Worm (Caenorhabditis elegans): ENCODE measurements around the gene Y43C5B.2.

Gene Y43C5B.2

ce11 chrIV:10352243-10352642 lies at the start of gene Y43C5B.2:
Gene Y43C5B.2, minus strand, starts transcription at chrIV:10352343.
- TF ChIP-seq flt-1 (GFP tag; IDR thresholded peaks at IDR 0.05), result no peak
- no peak for TF ChIP-seq T22C8.4 (GFP tag; IDR thresholded peaks at IDR 0.05)
- TF ChIP-seq tab-1 (GFP tag; IDR thresholded peaks at IDR 0.05), result no peak
- no peak for TF ChIP-seq ztf-23 (GFP tag; IDR thresholded peaks at IDR 0.05)
- TF ChIP-seq cog-1 (tag; optimal IDR thresholded peaks at IDR 0.05), result no peak
- TF ChIP-seq med-1 (GFP tag; optimal IDR thresholded peaks at IDR 0.05; ENCODE audit: insufficient read depth), result no peak
- TF ChIP-seq ref-1 (GFP tag; conservative IDR thresholded peaks at IDR 0.05), result no peak
- TF ChIP-seq klf-2 (GFP tag; conservative IDR thresholded peaks at IDR 0.05), result no peak
- no peak for TF ChIP-seq ztf-29 (GFP tag; IDR thresholded peaks at IDR 0.05)

- no peak for TF ChIP-seq ztf-23 (GFP tag; IDR thresholded peaks at IDR 0.05)
- no peak for TF ChIP-seq ztf-29 (GFP tag; IDR thresholded peaks at IDR 0.05)
- TF ChIP-seq cog-1 (tag; optimal IDR thresholded peaks at IDR 0.05), result no peak
- no peak for TF ChIP-seq tab-1 (GFP tag; IDR thresholded peaks at IDR 0.05)
- no peak for TF ChIP-seq ref-1 (GFP tag; conservative IDR thresholded peaks at IDR 0.05)
- no peak for TF ChIP-seq flt-1 (GFP tag; IDR thresholded peaks at IDR 0.05)
- TF ChIP-seq med-1 (GFP tag; optimal IDR thresholded peaks at IDR 0.05; ENCODE audit: insufficient read depth), result no peak
- TF ChIP-seq klf-2 (GFP tag; conservative IDR thresholded peaks at IDR 0.05), result no peak
- no peak for TF ChIP-seq T22C8.4 (GFP tag; IDR thresholded peaks at IDR 0.05)
Observed at ce11 chrIV:10398244-10398643, 46.1 kb upstream of the Y43C5B.2 start.

- no peak for TF ChIP-seq ztf-23 (GFP tag; IDR thresholded peaks at IDR 0.05)
- no peak for TF ChIP-seq tab-1 (GFP tag; IDR thresholded peaks at IDR 0.05)
- TF ChIP-seq klf-2 (GFP tag; conservative IDR thresholded peaks at IDR 0.05), result no peak
- TF ChIP-seq cog-1 (tag; optimal IDR thresholded peaks at IDR 0.05), result no peak
- TF ChIP-seq T22C8.4 (GFP tag; IDR thresholded peaks at IDR 0.05), result no peak
Observed at ce11 chrIV:10396827-10397226, 44.7 kb upstream of the Y43C5B.2 start.

- TF ChIP-seq klf-2 (GFP tag; conservative IDR thresholded peaks at IDR 0.05) (no peak), ztf-29 (GFP tag; IDR thresholded peaks at IDR 0.05) (no peak)
Observed at ce11 chrIV:10394858-10395257, 42.7 kb upstream of the Y43C5B.2 start, which contains the start of gene R10H10.4. Gene R10H10.4, minus strand, starts transcription at chrIV:10394958.

ce11 chrIV:10391827-10392226 lies 39.7 kb upstream of the Y43C5B.2 start, which contains the start of gene spe-26:
Gene spe-26, minus strand, starts transcription at chrIV:10391927.
- TF ChIP-seq tab-1 (GFP tag; IDR thresholded peaks at IDR 0.05), result no peak
- TF ChIP-seq ztf-29 (GFP tag; IDR thresholded peaks at IDR 0.05), result no peak
- TF ChIP-seq ztf-23 (GFP tag; IDR thresholded peaks at IDR 0.05), result no peak
- no peak for TF ChIP-seq klf-2 (GFP tag; conservative IDR thresholded peaks at IDR 0.05)
- TF ChIP-seq flt-1 (GFP tag; IDR thresholded peaks at IDR 0.05), result no peak
- no peak for TF ChIP-seq med-1 (GFP tag; optimal IDR thresholded peaks at IDR 0.05; ENCODE audit: insufficient read depth)
- no peak for TF ChIP-seq T22C8.4 (GFP tag; IDR thresholded peaks at IDR 0.05)

ce11 chrIV:10388263-10388662 lies 36.1 kb upstream of the Y43C5B.2 start, which contains the start of gene R10H10.3:
Gene R10H10.3, plus strand, starts transcription at chrIV:10388505.
- TF ChIP-seq ztf-29 (GFP tag; IDR thresholded peaks at IDR 0.05), result no peak
- TF ChIP-seq ref-1 (GFP tag; conservative IDR thresholded peaks at IDR 0.05), result no peak
- TF ChIP-seq flt-1 (GFP tag; IDR thresholded peaks at IDR 0.05), result no peak
- no peak for TF ChIP-seq med-1 (GFP tag; optimal IDR thresholded peaks at IDR 0.05; ENCODE audit: insufficient read depth)
- TF ChIP-seq ztf-23 (GFP tag; IDR thresholded peaks at IDR 0.05), result no peak

ce11 chrIV:10387113-10387512 lies 35.0 kb upstream of the Y43C5B.2 start, which contains the start of gene nfu-1:
Gene nfu-1, plus strand, starts transcription at chrIV:10387413.
- no peak for TF ChIP-seq ref-1 (GFP tag; conservative IDR thresholded peaks at IDR 0.05)
- TF ChIP-seq T22C8.4 (GFP tag; IDR thresholded peaks at IDR 0.05), result no peak
- TF ChIP-seq ztf-29 (GFP tag; IDR thresholded peaks at IDR 0.05), result no peak
- TF ChIP-seq tab-1 (GFP tag; IDR thresholded peaks at IDR 0.05), result no peak
- TF ChIP-seq klf-2 (GFP tag; conservative IDR thresholded peaks at IDR 0.05), result no peak
- TF ChIP-seq flt-1 (GFP tag; IDR thresholded peaks at IDR 0.05), result no peak
- TF ChIP-seq cog-1 (tag; optimal IDR thresholded peaks at IDR 0.05), result no peak
- TF ChIP-seq ztf-23 (GFP tag; IDR thresholded peaks at IDR 0.05), result no peak
- no peak for TF ChIP-seq med-1 (GFP tag; optimal IDR thresholded peaks at IDR 0.05; ENCODE audit: insufficient read depth)

- no peak for TF ChIP-seq ztf-29 (GFP tag; IDR thresholded peaks at IDR 0.05)
- TF ChIP-seq cog-1 (tag; optimal IDR thresholded peaks at IDR 0.05), result no peak
- TF ChIP-seq tab-1 (GFP tag; IDR thresholded peaks at IDR 0.05), result no peak
- TF ChIP-seq T22C8.4 (GFP tag; IDR thresholded peaks at IDR 0.05), result no peak
- no peak for TF ChIP-seq ztf-23 (GFP tag; IDR thresholded peaks at IDR 0.05)
- no peak for TF ChIP-seq ref-1 (GFP tag; conservative IDR thresholded peaks at IDR 0.05)
- TF ChIP-seq med-1 (GFP tag; optimal IDR thresholded peaks at IDR 0.05; ENCODE audit: insufficient read depth), result no peak
- no peak for TF ChIP-seq klf-2 (GFP tag; conservative IDR thresholded peaks at IDR 0.05)
- no peak for TF ChIP-seq flt-1 (GFP tag; IDR thresholded peaks at IDR 0.05)
Observed at ce11 chrIV:10382894-10383293, 30.8 kb upstream of the Y43C5B.2 start.

ce11 chrIV:10381035-10381434 lies 28.9 kb upstream of the Y43C5B.2 start:
- TF ChIP-seq tab-1 (GFP tag; IDR thresholded peaks at IDR 0.05) (no peak), ref-1 (GFP tag; conservative IDR thresholded peaks at IDR 0.05) (no peak), klf-2 (GFP tag; conservative IDR thresholded peaks at IDR 0.05) (no peak), flt-1 (GFP tag; IDR thresholded peaks at IDR 0.05) (no peak), cog-1 (tag; optimal IDR thresholded peaks at IDR 0.05) (no peak), ztf-29 (GFP tag; IDR thresholded peaks at IDR 0.05) (no peak), med-1 (GFP tag; optimal IDR thresholded peaks at IDR 0.05; ENCODE audit: insufficient read depth) (no peak), ztf-23 (GFP tag; IDR thresholded peaks at IDR 0.05) (no peak), T22C8.4 (GFP tag; IDR thresholded peaks at IDR 0.05) (no peak)

ce11 chrIV:10380626-10381025 lies 28.5 kb upstream of the Y43C5B.2 start:
- TF ChIP-seq flt-1 (GFP tag; IDR thresholded peaks at IDR 0.05), result no peak
- TF ChIP-seq tab-1 (GFP tag; IDR thresholded peaks at IDR 0.05), result no peak
- TF ChIP-seq med-1 (GFP tag; optimal IDR thresholded peaks at IDR 0.05; ENCODE audit: insufficient read depth), result no peak
- no peak for TF ChIP-seq ref-1 (GFP tag; conservative IDR thresholded peaks at IDR 0.05)
- peak; percentile 13 for TF ChIP-seq cog-1 (tag; optimal IDR thresholded peaks at IDR 0.05)
- TF ChIP-seq ztf-29 (GFP tag; IDR thresholded peaks at IDR 0.05), result no peak
- TF ChIP-seq T22C8.4 (GFP tag; IDR thresholded peaks at IDR 0.05), result 0 out of 2 replicates have a peak, but pooled peaks have one; percentile 26
- TF ChIP-seq ztf-23 (GFP tag; IDR thresholded peaks at IDR 0.05), result no peak
- no peak for TF ChIP-seq klf-2 (GFP tag; conservative IDR thresholded peaks at IDR 0.05)
